Worm (Caenorhabditis elegans): ENCODE measurements around the gene npr-10.

DNA sequence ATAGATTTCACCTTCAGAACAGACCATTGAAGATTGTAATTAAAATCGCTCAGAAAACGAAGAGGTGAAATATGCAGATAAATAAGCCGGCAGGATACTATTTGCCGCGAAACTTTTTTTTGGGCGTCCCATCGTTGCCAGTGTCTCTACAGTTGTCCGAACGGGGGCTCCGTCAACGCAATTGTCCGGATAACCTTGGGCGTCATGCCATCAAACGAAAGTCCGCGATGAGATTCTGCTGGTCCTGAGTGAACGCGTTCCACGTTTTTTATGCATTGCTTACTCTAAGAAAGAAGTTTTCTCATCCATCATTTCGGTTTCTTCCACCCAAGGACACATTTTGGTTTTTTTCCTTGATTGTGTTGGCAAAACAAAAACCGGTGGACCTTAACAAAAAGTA, 31.7 kb downstream of the npr-10 start:
- no peak for TF ChIP-seq lin-13 (tag; optimal IDR thresholded peaks at IDR 0.05)
- TF ChIP-seq elt-3 (tag; optimal IDR thresholded peaks at IDR 0.05) = no peak
- TF ChIP-seq unc-62 (GFP tag; optimal IDR thresholded peaks at IDR 0.05) = no peak
- TF ChIP-seq snpc-4 (tag; optimal IDR thresholded peaks at IDR 0.05) = no peak
- TF ChIP-seq nhr-2 (tag; optimal IDR thresholded peaks at IDR 0.05) = no peak
- TF ChIP-seq bed-3 (GFP tag; optimal IDR thresholded peaks at IDR 0.05) = no peak
- no peak for TF ChIP-seq elt-1 (tag; optimal IDR thresholded peaks at IDR 0.05; ENCODE audit: borderline replicate concordance, insufficient read depth)
- no peak for TF ChIP-seq sptf-1 (tag; optimal IDR thresholded peaks at IDR 0.05)
